Fruit fly (Drosophila melanogaster) whole organism, adult: Measurements from ENCODE around the gene CG3397.

Experiments
- CG7045 ChIP-seq: fragments of 200-800 bp; sonication (Bioruptor generic); optimal IDR thresholded peaks from 2 replicates; lab custom pipeline; 2017; ENCODE audit warnings: missing biosample characterization, mild to moderate bottlenecking, missing genetic modification characterization
- CG7101 ChIP-seq: fragments of 200-800 bp; sonication (Bioruptor generic); optimal IDR thresholded peaks from 2 replicates; lab custom pipeline; 2018; ENCODE audit warnings: missing biosample characterization, mild to moderate bottlenecking, missing genetic modification characterization, moderate library complexity

- TF ChIP-seq CG7045 (GFP tag; lab: Kevin White, UChicago) (no peak), CG7101 (no peak)
These were observed at the start of gene CG3397 for dm6 chr3R:11984441-11984840.
